Worm (Caenorhabditis elegans) whole organism, L2 larva: Measurements from ENCODE around the gene T12A7.6.

Source experiments
- C34F6.9 ChIP-seq: fragments of 150-350 bp; optimal IDR thresholded peaks from 2 replicates; lab custom pipeline; 2014; ENCODE audit warnings: missing biosample characterization, missing genetic modification characterization
- F13H6.1 ChIP-seq: sonication (generic microtip); optimal IDR thresholded peaks from 2 replicates; lab custom pipeline; 2016; ENCODE audit warnings: missing genetic modification characterization, missing compliant biosample characterization
- Y55F3AM.14 ChIP-seq: fragments of 200-800 bp; sonication (Bioruptor generic); optimal IDR thresholded peaks from 2 replicates; lab custom pipeline; 2018; ENCODE audit warnings: mild to moderate bottlenecking, missing genetic modification characterization, missing compliant biosample characterization
- alr-1 ChIP-seq: fragments of 150-350 bp; optimal IDR thresholded peaks from 2 replicates; lab custom pipeline; 2014; ENCODE audit warnings: missing biosample characterization, missing genetic modification characterization
- aly-2 ChIP-seq: fragments of 150-350 bp; optimal IDR thresholded peaks from 2 replicates; lab custom pipeline; 2014; ENCODE audit warnings: missing biosample characterization, missing genetic modification characterization
- ama-1 ChIP-seq: fragments of 150-350 bp; optimal IDR thresholded peaks from 2 replicates; lab custom pipeline; 2018; ENCODE audit warnings: inconsistent platforms
- blmp-1 ChIP-seq: sonication (generic microtip); optimal IDR thresholded peaks from 2 replicates; lab custom pipeline; 2017; ENCODE audit warnings: missing genetic modification characterization, mild to moderate bottlenecking, missing compliant biosample characterization, antibody characterized with exemption, moderate library complexity; ENCODE audit not compliant: insufficient read depth
- ceh-16 ChIP-seq: fragments of 150-350 bp; optimal IDR thresholded peaks from 2 replicates; lab custom pipeline; 2014; ENCODE audit warnings: missing biosample characterization, missing genetic modification characterization
- ceh-82 ChIP-seq: fragments of 150-350 bp; optimal IDR thresholded peaks from 2 replicates; lab custom pipeline; 2014; ENCODE audit warnings: missing biosample characterization, missing genetic modification characterization
- crh-2 ChIP-seq: sonication (generic microtip); optimal IDR thresholded peaks from 2 replicates; lab custom pipeline; 2017; ENCODE audit warnings: missing biosample characterization, missing genetic modification characterization
- egl-27 ChIP-seq: sonication (generic microtip); optimal IDR thresholded peaks from 3 replicates; lab custom pipeline; 2017; ENCODE audit warnings: missing biosample characterization, missing genetic modification reagents, missing genetic modification characterization
- elt-1 ChIP-seq: fragments of 150-350 bp; optimal IDR thresholded peaks from 2 replicates; lab custom pipeline; 2014; ENCODE audit warnings: missing biosample characterization, missing genetic modification characterization
- elt-3 ChIP-seq: sonication (generic microtip); optimal IDR thresholded peaks from 2 replicates; lab custom pipeline; 2017; ENCODE audit warnings: missing biosample characterization, missing genetic modification characterization
- gmeb-1 ChIP-seq: fragments of 150-350 bp; optimal IDR thresholded peaks from 2 replicates; lab custom pipeline; 2014; ENCODE audit warnings: missing biosample characterization, missing genetic modification characterization
- lin-11 ChIP-seq: fragments of 150-350 bp; sonication (generic microtip); optimal IDR thresholded peaks from 2 replicates; lab custom pipeline; 2014; ENCODE audit warnings: missing biosample characterization, missing genetic modification characterization, inconsistent platforms, mixed read lengths
- lin-13 ChIP-seq: fragments of 150-350 bp; optimal IDR thresholded peaks from 2 replicates; lab custom pipeline; 2014; ENCODE audit warnings: missing biosample characterization, missing genetic modification reagents, missing genetic modification characterization
- lin-39 ChIP-seq: fragments of 150-350 bp; optimal IDR thresholded peaks from 2 replicates; lab custom pipeline; 2014; ENCODE audit warnings: missing biosample characterization, missing genetic modification reagents, missing genetic modification characterization
- lsy-2 ChIP-seq, 2 experiments: fragments of 150-350 bp in 1 of 2; sonication (generic microtip) in 1 of 2; optimal IDR thresholded peaks; 2 replicates each; lab custom pipeline; 2014 to 2017; ENCODE audit warnings: missing biosample characterization in 2 of 2, missing genetic modification characterization in 2 of 2
- mab-5 ChIP-seq: fragments of 150-350 bp; optimal IDR thresholded peaks from 2 replicates; lab custom pipeline; 2014; ENCODE audit warnings: missing biosample characterization, missing genetic modification characterization
- mbf-1 ChIP-seq: sonication (generic microtip); optimal IDR thresholded peaks from 2 replicates; lab custom pipeline; 2017; ENCODE audit warnings: missing biosample characterization, missing genetic modification characterization
- mdl-1 ChIP-seq, 2 experiments: fragments of 150-350 bp in 1 of 2; sonication (generic microtip) in 1 of 2; optimal IDR thresholded peaks; 2 replicates each; lab custom pipeline; 2017; ENCODE audit warnings: missing biosample characterization in 2 of 2, missing genetic modification characterization in 2 of 2
- nhr-10 ChIP-seq: sonication (generic microtip); optimal IDR thresholded peaks from 2 replicates; lab custom pipeline; 2017; ENCODE audit warnings: missing biosample characterization, missing genetic modification characterization
- nhr-11 ChIP-seq: fragments of 150-350 bp; optimal IDR thresholded peaks from 2 replicates; lab custom pipeline; 2014; ENCODE audit warnings: missing biosample characterization, missing genetic modification characterization
- nhr-12 ChIP-seq: fragments of 150-350 bp; optimal IDR thresholded peaks from 2 replicates; lab custom pipeline; 2014; ENCODE audit warnings: missing biosample characterization, missing genetic modification characterization
- nhr-129 ChIP-seq: fragments of 150-350 bp; optimal IDR thresholded peaks from 2 replicates; lab custom pipeline; 2014; ENCODE audit warnings: missing biosample characterization, missing genetic modification characterization
- nhr-21 ChIP-seq: fragments of 150-350 bp; optimal IDR thresholded peaks from 2 replicates; lab custom pipeline; 2014; ENCODE audit warnings: missing biosample characterization, missing genetic modification characterization
- nhr-237 ChIP-seq: fragments of 150-350 bp; optimal IDR thresholded peaks from 2 replicates; lab custom pipeline; 2014; ENCODE audit warnings: missing biosample characterization, missing genetic modification characterization
- nhr-25 ChIP-seq: fragments of 150-350 bp; sonication (generic microtip); optimal IDR thresholded peaks from 3 replicates; lab custom pipeline; 2014; ENCODE audit warnings: missing biosample characterization, missing genetic modification characterization
- nhr-6 ChIP-seq: fragments of 150-350 bp; optimal IDR thresholded peaks from 2 replicates; lab custom pipeline; 2014; ENCODE audit warnings: missing biosample characterization, missing genetic modification characterization
- sem-4 ChIP-seq: fragments of 150-350 bp; optimal IDR thresholded peaks from 2 replicates; lab custom pipeline; 2014; ENCODE audit warnings: missing biosample characterization, missing genetic modification reagents, missing genetic modification characterization
- skn-1 ChIP-seq: sonication (generic microtip); optimal IDR thresholded peaks from 2 replicates; lab custom pipeline; 2017; ENCODE audit warnings: missing biosample characterization, missing genetic modification characterization
- sma-3 ChIP-seq: sonication (generic microtip); optimal IDR thresholded peaks from 2 replicates; lab custom pipeline; 2016; ENCODE audit warnings: missing genetic modification reagents, missing genetic modification characterization, missing compliant biosample characterization
- snpc-4 ChIP-seq: fragments of 150-350 bp; optimal IDR thresholded peaks from 2 replicates; lab custom pipeline; 2014; ENCODE audit warnings: missing biosample characterization, missing genetic modification characterization
- unc-55 ChIP-seq: fragments of 150-350 bp; sonication (generic microtip); optimal IDR thresholded peaks from 3 replicates; lab custom pipeline; 2014; ENCODE audit warnings: missing biosample characterization, missing genetic modification reagents, missing genetic modification characterization
- unc-62 ChIP-seq: fragments of 150-350 bp; optimal IDR thresholded peaks from 2 replicates; lab custom pipeline; 2014; ENCODE audit warnings: missing biosample characterization, missing genetic modification reagents, missing genetic modification characterization
- zag-1 ChIP-seq: fragments of 150-350 bp; optimal IDR thresholded peaks from 2 replicates; lab custom pipeline; 2014; ENCODE audit warnings: missing biosample characterization, missing genetic modification characterization
- ztf-4 ChIP-seq: fragments of 150-350 bp; optimal IDR thresholded peaks from 2 replicates; lab custom pipeline; 2014; ENCODE audit warnings: missing biosample characterization, missing genetic modification characterization

The T12A7.6 gene

DNA sequence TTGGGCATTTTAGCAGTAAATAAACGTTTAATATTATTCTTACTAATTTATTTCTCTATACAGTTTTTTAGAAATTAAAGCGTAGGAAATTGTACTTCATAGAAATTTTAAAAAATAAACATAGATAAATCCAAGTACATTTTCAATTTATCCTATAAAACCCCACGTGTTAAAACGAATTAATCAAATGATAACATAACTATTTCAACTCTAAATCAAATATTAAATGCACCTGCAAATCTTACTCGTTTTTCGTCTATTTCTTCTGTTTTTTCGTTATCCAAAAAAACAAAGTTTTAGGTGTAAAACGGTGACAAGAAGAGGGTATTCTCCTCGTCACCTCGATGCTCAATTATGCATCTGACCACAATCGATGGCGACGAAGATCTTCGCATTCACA is 14.0 kb upstream of the T12A7.6 start, which contains the start of gene K01A6.6:
TSS of gene K01A6.6 (plus strand) at position 301 of the 400 bp plus-strand sequence.
- TF ChIP-seq nhr-12 = no peak
- TF ChIP-seq lin-13 = no peak
- TF ChIP-seq snpc-4 (tag; lab: Kevin White, UChicago) = no peak
- TF ChIP-seq unc-62 = no peak
- no peak for TF ChIP-seq egl-27
- TF ChIP-seq aly-2 (tag; lab: Kevin White, UChicago) = no peak
- no peak for TF ChIP-seq F13H6.1 (tag; lab: Kevin White, UChicago)
- TF ChIP-seq nhr-6 (tag; lab: Kevin White, UChicago) = no peak
- TF ChIP-seq alr-1 = no peak
- no peak for TF ChIP-seq ama-1
- no peak for TF ChIP-seq lin-39 (tag; lab: Kevin White, UChicago)
- TF ChIP-seq crh-2 = no peak
- TF ChIP-seq nhr-237 = no peak

- no peak for TF ChIP-seq sem-4 (tag; lab: Kevin White, UChicago)
These were observed 11.8 kb upstream of the T12A7.6 start, which contains the start of gene K01A6.8 for ce11 chrIV:11737269-11737668. K01A6.8 (minus strand) TSS chrIV:11737369.

ce11 chrIV:11738092-11738617 is 10.9 kb upstream of the T12A7.6 start, which contains the start of gene K01A6.7:
K01A6.7 (minus strand) TSS chrIV:11738567.
- TF ChIP-seq C34F6.9 (tag; lab: Kevin White, UChicago) (no peak), lsy-2 (tag; optimal IDR thresholded peaks at IDR 0.05; lab: Kevin White, UChicago) (no peak), mbf-1 (no peak), ceh-16 (tag; lab: Kevin White, UChicago) (no peak), nhr-11 (tag; lab: Kevin White, UChicago) (no peak), mab-5 (tag; lab: Kevin White, UChicago) (no peak), lin-13 (no peak), nhr-21 (tag; lab: Kevin White, UChicago) (no peak), ztf-4 (tag; lab: Kevin White, UChicago) (no peak), crh-2 (no peak), blmp-1 (tag; lab: Kevin White, UChicago) (no peak), lin-39 (tag; lab: Kevin White, UChicago) (no peak), ceh-82 (tag; lab: Kevin White, UChicago) (no peak), aly-2 (tag; lab: Kevin White, UChicago) (no peak)

ce11 chrIV:11740204-11740603 is 8.8 kb upstream of the T12A7.6 start, which contains the start of gene K01A6.4:
K01A6.4 (minus strand) TSS chrIV:11740304.
- TF ChIP-seq elt-1 (tag; lab: Kevin White, UChicago) (no peak), zag-1 (tag; lab: Kevin White, UChicago) (no peak)

DNA sequence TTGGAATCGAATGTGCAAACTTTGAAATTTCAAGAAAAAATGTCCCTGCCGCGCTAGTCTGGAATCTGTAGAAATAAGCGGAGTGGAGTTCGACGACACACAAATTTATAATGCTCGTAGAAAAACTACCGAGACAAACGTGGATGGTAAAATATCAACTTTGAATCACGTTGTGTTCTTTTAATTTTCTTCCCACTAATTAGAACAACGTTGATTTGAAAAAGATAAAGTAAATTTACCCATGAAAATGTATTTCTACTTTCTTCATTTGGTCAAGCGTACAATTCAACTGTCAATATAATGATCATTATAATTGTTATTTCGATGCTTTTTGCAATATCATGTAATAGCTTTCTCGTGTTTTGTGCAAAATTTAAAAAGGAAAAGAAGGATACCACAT is 6.6 kb upstream of the T12A7.6 start, which contains the start of gene K01A6.5:
TSS of gene K01A6.5 (plus strand) at position 301 of the 400 bp plus-strand sequence.
- TF ChIP-seq nhr-129 (no peak), unc-55 (GFP tag; lab: Kevin White, UChicago) (no peak), snpc-4 (tag; lab: Kevin White, UChicago) (no peak), nhr-25 (tag; lab: Kevin White, UChicago) (no peak), sem-4 (tag; lab: Kevin White, UChicago) (no peak), lsy-2 (tag; optimal IDR thresholded peaks at IDR 0.05; lab: Kevin White, UChicago) (no peak), Y55F3AM.14 (GFP tag; lab: Kevin White, UChicago) (no peak)

ce11 chrIV:11743813-11744212 is 5.2 kb upstream of the T12A7.6 start:
- no peak for TF ChIP-seq F13H6.1 (tag; lab: Kevin White, UChicago)
- no peak for TF ChIP-seq nhr-21 (tag; lab: Kevin White, UChicago)
- no peak for TF ChIP-seq unc-62
- no peak for TF ChIP-seq elt-3
- TF ChIP-seq nhr-11 (tag; lab: Kevin White, UChicago) = no peak
- TF ChIP-seq nhr-10 (tag; lab: Kevin White, UChicago) = no peak
- no peak for TF ChIP-seq lin-11
- TF ChIP-seq mdl-1 (tag; optimal IDR thresholded peaks at IDR 0.05; lab: Kevin White, UChicago) = no peak
- TF ChIP-seq gmeb-1 (tag; lab: Kevin White, UChicago) = no peak
- no peak for TF ChIP-seq snpc-4 (tag; lab: Kevin White, UChicago)
- TF ChIP-seq zag-1 (tag; lab: Kevin White, UChicago) = no peak
- no peak for TF ChIP-seq skn-1
- TF ChIP-seq ama-1 = no peak
- TF ChIP-seq sma-3 (GFP tag; lab: Kevin White, UChicago) = no peak
